Worm (Caenorhabditis elegans) whole organism, L4/young adult: ENCODE data around the gene chil-16.

Experiments used
- W03F9.2 ChIP-seq: fragments of 150-350 bp; optimal IDR thresholded peaks from 2 replicates; lab custom pipeline; 2014; ENCODE audit warnings: missing biosample characterization, missing genetic modification characterization
- dao-5 ChIP-seq: sonication (generic microtip); optimal IDR thresholded peaks from 2 replicates; lab custom pipeline; 2016; ENCODE audit warnings: missing genotype, missing genetic modification characterization, moderate library complexity, missing compliant biosample characterization
- him-1 ChIP-seq: sonication (generic microtip); optimal IDR thresholded peaks from 2 replicates; lab custom pipeline; 2016; ENCODE audit warnings: missing genotype, missing genetic modification reagents, missing genetic modification characterization, missing compliant biosample characterization

chil-16 gene

DNA sequence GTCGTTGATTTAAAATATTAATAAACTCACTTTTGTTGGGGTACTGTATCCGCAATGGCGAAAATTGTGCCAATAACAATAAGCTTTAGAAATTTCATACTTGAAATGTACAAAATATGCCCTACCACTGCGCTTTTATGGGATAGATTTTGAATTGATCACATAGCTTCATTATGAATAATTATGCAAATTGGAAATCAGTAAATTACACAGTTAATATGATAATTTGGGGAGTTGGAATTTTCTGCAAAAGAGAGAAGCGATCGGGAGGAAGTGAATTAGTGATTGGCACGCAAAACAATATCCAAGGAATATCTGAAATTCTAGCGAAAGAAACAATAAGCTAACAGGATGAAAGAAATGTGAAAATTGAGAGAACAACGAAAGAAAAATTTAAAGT is 15.7 kb downstream of the chil-16 start, which contains the start of gene M176.10:
TSS of gene M176.10 (minus strand) at position 101 of the 400 bp plus-strand sequence.
- no peak for TF ChIP-seq W03F9.2 (tag; lab: Kevin White, UChicago)
- TF ChIP-seq dao-5 (tag; lab: Kevin White, UChicago) = no peak
- TF ChIP-seq him-1 (tag; lab: Kevin White, UChicago) = no peak

DNA sequence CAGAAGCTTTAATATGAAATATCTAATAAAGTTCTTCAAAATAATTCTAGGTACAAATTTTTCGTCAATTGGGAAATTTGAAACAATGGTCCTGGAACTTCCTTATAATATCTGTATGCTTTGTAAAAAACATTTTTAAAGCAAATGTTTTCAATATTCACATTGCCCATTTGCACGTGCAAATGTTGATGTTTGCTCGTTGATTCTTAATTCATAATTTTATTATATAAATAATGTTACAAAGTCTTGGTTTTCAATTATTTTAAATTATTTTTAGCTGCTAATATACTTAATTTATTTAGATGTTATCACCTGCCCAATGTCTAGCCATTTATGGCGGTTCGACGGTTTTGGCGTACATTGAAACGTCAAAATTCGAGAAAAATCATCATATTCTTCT is 19.8 kb downstream of the chil-16 start, which contains the start of gene M176.11:
TSS of gene M176.11 (plus strand) at position 301 of the 400 bp plus-strand sequence.
- TF ChIP-seq him-1 (tag; lab: Kevin White, UChicago) = no peak
- TF ChIP-seq W03F9.2 (tag; lab: Kevin White, UChicago) = no peak
- no peak for TF ChIP-seq dao-5 (tag; lab: Kevin White, UChicago)

DNA sequence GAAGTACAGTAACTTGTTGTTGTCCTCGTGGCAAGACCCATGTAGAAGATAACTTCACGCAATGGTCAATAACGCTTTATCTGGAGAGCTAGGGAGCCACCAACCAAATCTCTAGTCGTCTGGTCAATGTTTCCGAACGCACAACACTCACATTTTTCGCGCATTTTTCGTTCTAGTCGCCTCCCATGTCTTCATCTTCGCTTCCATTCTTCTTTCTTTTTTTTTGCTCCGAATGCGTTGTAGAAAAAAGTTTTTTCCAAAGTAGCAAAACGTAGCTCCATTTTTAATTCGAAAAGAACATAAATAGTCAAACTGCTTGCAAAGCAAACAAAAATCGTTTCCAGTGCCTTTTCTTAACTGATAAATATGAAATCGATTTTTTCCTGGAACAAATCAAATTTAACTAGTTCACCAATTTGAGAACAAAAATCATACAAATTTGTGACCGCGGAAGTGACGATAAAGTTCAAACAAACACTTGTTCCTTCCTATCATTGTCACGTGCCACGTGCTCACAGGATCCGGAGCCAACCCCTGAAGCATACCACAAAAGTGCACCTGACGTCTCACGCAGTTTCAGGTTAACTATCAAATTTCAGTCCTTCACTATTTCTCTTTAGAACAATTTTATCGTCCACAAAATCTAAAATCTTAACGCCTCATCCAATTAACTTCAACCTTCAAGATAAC is 22.8 kb downstream of the chil-16 start:
- TF ChIP-seq W03F9.2 (tag; lab: Kevin White, UChicago) = no peak
- no peak for TF ChIP-seq dao-5 (tag; lab: Kevin White, UChicago)
- TF ChIP-seq him-1 (tag; lab: Kevin White, UChicago) = no peak

DNA sequence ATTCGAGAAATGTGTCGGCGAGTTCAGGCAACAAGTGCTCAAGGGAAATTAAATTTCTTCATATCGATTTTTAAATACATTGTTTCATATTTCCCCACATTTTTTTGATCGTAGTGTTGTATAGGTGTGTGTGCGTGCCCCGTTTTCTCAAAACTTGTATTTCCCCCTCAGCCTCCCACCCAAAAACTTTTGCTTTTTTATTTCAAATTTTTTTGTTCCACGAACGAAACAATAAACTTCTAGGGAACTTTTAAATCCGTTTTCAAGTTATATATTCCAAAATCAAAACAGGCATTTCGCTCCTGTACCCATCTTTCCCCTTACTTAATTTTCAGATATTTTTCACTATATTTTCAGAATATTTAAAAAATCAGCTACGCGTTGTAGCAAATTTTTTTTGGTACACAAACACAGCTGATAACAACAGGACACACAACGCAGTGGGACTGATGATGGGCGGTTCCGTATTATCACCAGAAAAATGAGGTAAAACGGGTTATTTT is 23.6 kb downstream of the chil-16 start, which contains the start of the genes M176.4 and M176.16:
TSS of gene M176.4 (plus strand) at position 301 of the 503 bp plus-strand sequence.
TSS of gene M176.16 (plus strand) at position 453 of the 503 bp plus-strand sequence.
- TF ChIP-seq dao-5 (tag; lab: Kevin White, UChicago) (no peak), him-1 (tag; lab: Kevin White, UChicago) (no peak), W03F9.2 (tag; lab: Kevin White, UChicago) (no peak)

DNA sequence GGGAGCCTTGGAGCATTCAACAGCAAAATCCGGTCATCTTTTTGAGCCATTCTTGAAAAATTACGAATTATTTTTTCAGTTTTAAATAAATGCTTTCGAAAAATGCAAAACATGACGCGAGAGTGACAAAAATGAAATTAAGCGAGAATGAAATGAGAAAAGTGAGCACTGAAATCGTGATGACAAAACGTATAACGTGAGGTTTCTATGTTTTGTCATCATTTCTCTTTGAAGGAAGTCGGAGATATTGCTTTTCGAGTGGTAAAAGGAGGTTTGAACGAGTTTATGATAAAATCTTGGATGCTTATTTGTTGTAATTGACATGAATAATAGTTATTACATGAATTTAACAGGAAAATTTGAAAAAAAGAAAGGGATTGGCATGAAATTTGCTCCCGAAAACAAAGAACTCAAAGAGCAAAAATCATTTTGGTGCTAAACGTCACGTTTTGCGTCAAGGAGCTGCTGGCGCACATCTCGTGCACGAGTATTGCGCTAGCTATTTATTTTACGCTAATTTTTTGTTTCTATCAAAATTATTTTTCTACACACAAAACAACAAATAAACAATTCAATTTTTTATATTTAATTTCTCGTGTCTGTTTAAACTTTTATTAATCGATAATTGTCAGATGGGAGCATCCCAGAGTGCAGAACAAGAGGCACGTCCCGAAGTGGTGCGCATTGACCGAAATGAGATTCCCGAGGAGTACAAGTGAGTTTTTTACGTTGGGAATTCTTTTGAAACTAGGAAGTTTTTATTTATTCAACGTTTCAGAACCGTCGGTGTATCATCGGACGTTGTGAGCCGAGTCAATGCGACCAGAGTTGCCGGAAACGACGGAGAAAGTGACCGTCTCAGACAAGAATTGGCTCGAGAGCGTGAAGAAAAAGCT is 25.1 kb downstream of the chil-16 start, which contains the start of the genes gss-1 and chch-3:
TSS of gene gss-1 (minus strand) at position 51 of the 896 bp plus-strand sequence.
TSS of gene chch-3 (plus strand) at position 633 of the 896 bp plus-strand sequence.
- peak; percentile 81 for TF ChIP-seq W03F9.2 (tag; lab: Kevin White, UChicago)
- no peak for TF ChIP-seq dao-5 (tag; lab: Kevin White, UChicago)

DNA sequence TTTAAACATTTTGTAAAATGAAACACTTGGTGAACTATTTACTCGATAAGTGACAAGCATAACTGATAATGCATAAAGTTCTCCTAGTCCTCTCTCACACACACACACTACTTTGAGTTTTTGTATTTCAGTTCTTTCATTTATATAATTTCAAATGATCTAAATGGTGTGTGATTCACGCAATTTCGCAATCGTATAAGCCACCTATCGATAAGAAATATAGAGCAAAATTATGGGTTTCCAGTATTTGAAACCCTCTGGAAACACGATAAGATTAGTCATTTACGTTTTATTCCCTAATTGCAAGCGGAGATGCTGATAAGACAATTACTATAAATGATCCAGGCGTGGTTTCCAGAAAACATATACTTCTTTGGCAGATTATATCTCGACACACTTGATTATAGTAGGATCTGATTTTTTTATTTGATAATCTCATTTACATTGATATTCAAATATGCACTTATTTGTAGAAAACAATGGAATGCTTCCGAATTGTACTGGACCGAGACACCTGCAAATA is 29.6 kb downstream of the chil-16 start, which contains the start of gene arrd-3:
TSS of gene arrd-3 (plus strand) at position 473 of the 523 bp plus-strand sequence.
- TF ChIP-seq W03F9.2 (tag; lab: Kevin White, UChicago) (no peak), him-1 (tag; lab: Kevin White, UChicago) (no peak), dao-5 (tag; lab: Kevin White, UChicago) (no peak)

DNA sequence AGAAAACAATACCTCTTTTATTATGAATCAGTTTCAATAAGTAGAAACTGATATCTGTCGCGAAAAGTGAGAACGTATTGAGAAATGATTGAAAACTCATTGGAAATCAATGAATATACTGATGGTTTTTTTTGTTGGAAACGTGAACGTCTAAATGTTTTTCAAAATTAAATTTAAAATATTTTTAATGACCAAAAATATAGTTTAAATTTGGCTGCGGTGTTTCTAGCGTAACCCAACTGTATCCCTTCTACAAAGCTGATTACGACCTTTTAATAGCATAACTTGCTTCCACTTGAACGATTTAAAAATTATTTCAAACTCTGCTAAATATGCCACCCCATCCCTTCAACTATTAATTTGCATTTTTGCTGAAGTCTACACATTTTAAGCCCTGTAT is 30.2 kb downstream of the chil-16 start, which contains the start of gene M176.9:
TSS of gene M176.9 (minus strand) at position 101 of the 400 bp plus-strand sequence.
- TF ChIP-seq W03F9.2 (tag; lab: Kevin White, UChicago) (no peak), dao-5 (tag; lab: Kevin White, UChicago) (no peak), him-1 (tag; lab: Kevin White, UChicago) (no peak)

DNA sequence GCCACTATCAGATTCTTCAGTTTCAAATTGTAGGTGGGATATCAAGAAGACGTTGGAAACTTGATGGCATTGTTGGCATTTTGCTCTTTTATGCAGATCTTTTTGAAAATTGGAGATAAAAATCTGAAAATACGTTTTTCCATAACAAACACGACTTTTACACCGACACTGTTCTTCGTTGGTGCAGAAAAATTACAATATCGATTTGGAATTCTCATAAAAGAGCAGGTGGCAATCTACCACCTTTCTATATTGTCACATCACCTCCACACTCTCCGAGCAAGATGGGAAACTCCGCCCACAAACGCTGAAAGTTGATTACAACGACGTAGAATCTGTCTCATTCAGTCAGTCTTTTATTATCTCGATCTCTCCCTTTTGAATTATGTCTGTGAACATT is 34.3 kb downstream of the chil-16 start, which contains the start of gene arrd-2:
TSS of gene arrd-2 (plus strand) at position 301 of the 400 bp plus-strand sequence.
- TF ChIP-seq dao-5 (tag; lab: Kevin White, UChicago) = no peak
- TF ChIP-seq W03F9.2 (tag; lab: Kevin White, UChicago) = no peak
- no peak for TF ChIP-seq him-1 (tag; lab: Kevin White, UChicago)

DNA sequence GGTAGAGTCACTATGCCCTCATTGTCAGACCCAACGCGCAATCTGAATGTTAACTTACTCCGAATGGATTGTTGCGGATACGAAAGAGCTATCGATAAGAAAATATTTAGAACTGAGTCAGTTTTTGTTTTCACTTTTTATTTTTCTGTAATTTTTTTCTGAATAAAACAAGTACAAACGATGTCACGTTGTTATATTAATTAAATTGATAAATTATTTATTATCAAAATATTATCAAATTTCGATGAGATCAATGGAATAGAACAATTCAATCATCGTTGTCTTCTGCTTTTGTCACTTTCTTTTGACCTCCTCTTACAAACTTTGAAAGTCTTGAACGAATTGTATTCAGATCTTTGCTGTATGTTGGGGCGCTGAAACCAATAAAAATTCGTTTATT is 34.7 kb downstream of the chil-16 start, which contains the start of gene mpz-6:
TSS of gene mpz-6 (minus strand) at position 101 of the 400 bp plus-strand sequence.
- TF ChIP-seq W03F9.2 (tag; lab: Kevin White, UChicago) = no peak
- no peak for TF ChIP-seq dao-5 (tag; lab: Kevin White, UChicago)
- no peak for TF ChIP-seq him-1 (tag; lab: Kevin White, UChicago)

DNA sequence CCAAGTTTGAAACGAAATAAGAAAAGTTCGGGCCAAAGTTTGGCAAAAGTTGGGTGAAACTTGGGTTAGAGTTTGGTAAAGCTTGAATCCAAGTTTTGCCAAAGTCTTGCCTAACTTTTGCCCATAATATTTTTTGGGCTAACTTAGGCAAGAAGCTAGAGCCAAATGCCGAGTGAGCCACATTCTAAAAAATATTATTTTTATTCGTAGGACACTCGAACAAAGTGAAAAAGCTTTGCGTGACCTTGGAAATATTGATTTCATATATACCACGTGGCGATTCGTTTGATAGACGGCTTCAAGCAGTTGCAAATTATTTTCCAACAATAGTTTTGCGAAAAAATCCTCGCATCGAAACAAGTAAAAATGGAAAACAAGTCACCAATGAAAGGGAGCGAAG is 37.9 kb downstream of the chil-16 start, which contains the start of gene Y51B9A.5:
TSS of gene Y51B9A.5 (plus strand) at position 301 of the 400 bp plus-strand sequence.
- TF ChIP-seq W03F9.2 (tag; lab: Kevin White, UChicago) (no peak), dao-5 (tag; lab: Kevin White, UChicago) (no peak), him-1 (tag; lab: Kevin White, UChicago) (no peak)

DNA sequence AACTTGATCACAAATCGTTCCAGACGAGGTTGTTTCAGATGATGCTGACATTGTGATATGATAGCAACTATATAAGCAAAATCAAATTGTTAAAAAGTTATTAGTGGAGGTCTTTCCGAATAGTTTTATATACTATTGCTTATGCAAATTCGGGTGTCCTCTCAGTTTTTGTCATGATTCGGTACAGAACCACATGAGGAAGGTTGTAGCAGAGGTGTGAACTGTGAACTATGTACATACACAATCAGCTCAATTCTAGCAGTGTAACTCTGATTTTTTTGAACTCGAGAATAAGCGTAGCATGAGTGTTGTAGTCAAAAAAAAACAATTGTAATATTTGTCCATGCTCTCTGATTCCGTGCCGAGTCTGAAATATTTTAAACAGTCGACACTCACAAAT is 38.7 kb downstream of the chil-16 start, which contains the start of gene Y51B9A.6:
TSS of gene Y51B9A.6 (minus strand) at position 101 of the 400 bp plus-strand sequence.
- TF ChIP-seq him-1 (tag; lab: Kevin White, UChicago) = no peak
- no peak for TF ChIP-seq W03F9.2 (tag; lab: Kevin White, UChicago)
- no peak for TF ChIP-seq dao-5 (tag; lab: Kevin White, UChicago)

DNA sequence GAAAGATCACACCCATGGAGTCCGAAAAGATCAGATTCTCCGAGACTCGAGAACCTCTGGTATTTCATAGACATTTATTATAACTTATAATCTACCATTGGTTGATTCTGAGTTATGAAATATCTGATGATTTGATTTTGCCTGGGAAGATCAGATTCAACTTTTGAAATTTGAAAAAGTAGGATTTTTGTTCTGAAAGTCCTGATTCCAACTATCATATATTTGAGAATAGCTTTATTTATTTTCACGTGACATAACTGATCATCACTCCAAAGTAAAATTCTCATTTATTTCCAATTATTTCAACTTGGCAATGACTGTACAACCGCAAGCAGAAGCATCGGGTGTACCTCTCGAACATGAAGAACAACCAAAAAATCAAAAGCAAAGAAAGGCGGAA is 42.0 kb downstream of the chil-16 start, which contains the start of gene Y51B9A.7:
TSS of gene Y51B9A.7 (plus strand) at position 301 of the 400 bp plus-strand sequence.
- TF ChIP-seq W03F9.2 (tag; lab: Kevin White, UChicago) (no peak), dao-5 (tag; lab: Kevin White, UChicago) (no peak), him-1 (tag; lab: Kevin White, UChicago) (no peak)
